Worm (Caenorhabditis elegans) whole organism, late embryonic: ENCODE data around the gene lin-8.
A peak's percentile ranks its signal among the peaks of the same experiment; 100 is the strongest.

Source experiments
- C08G9.2 ChIP-seq: sonication (generic microtip); optimal IDR thresholded peaks from 2 replicates; lab custom pipeline; 2016; ENCODE audit warnings: mild to moderate bottlenecking, missing genetic modification characterization, moderate library complexity, missing compliant biosample characterization
- C38D4.7 ChIP-seq: fragments of 200-800 bp; sonication (Bioruptor generic); optimal IDR thresholded peaks from 2 replicates; lab custom pipeline; 2018; ENCODE audit warnings: mild to moderate bottlenecking, missing genetic modification characterization, moderate library complexity, missing compliant biosample characterization
- F13H6.1 ChIP-seq: sonication (generic microtip); optimal IDR thresholded peaks from 2 replicates; lab custom pipeline; 2016; ENCODE audit warnings: missing genetic modification characterization, missing compliant biosample characterization
- K09A11.1 ChIP-seq: sonication (generic microtip); optimal IDR thresholded peaks from 2 replicates; lab custom pipeline; 2017; ENCODE audit warnings: antibody characterized with exemption, mild to moderate bottlenecking, missing genetic modification characterization, missing compliant biosample characterization; ENCODE audit not compliant: insufficient read depth
- T23F11.4 ChIP-seq: fragments of 200-800 bp; sonication (Bioruptor generic); optimal IDR thresholded peaks from 2 replicates; lab custom pipeline; 2018; ENCODE audit warnings: mild to moderate bottlenecking, missing genetic modification characterization, missing compliant biosample characterization
- ceh-14 ChIP-seq: sonication (generic microtip); optimal IDR thresholded peaks from 2 replicates; lab custom pipeline; 2016; ENCODE audit warnings: missing genotype, missing genetic modification characterization, missing compliant biosample characterization
- ceh-18 ChIP-seq: sonication (generic microtip); optimal IDR thresholded peaks from 2 replicates; lab custom pipeline; 2016; ENCODE audit warnings: missing genetic modification characterization, missing compliant biosample characterization
- ceh-19 ChIP-seq: fragments of 200-800 bp; sonication (Bioruptor generic); optimal IDR thresholded peaks from 2 replicates; lab custom pipeline; 2018; ENCODE audit warnings: mild to moderate bottlenecking, missing genetic modification characterization, missing compliant biosample characterization
- ceh-2 ChIP-seq: sonication (generic microtip); optimal IDR thresholded peaks from 2 replicates; lab custom pipeline; 2016; ENCODE audit warnings: missing genotype, missing genetic modification characterization, missing compliant biosample characterization
- ceh-22 ChIP-seq: sonication (generic microtip); optimal IDR thresholded peaks from 2 replicates; lab custom pipeline; 2017; ENCODE audit warnings: missing biosample characterization, missing genetic modification characterization
- ceh-24 ChIP-seq: sonication (generic microtip); optimal IDR thresholded peaks from 2 replicates; lab custom pipeline; 2016; ENCODE audit warnings: mild to moderate bottlenecking, missing genetic modification characterization, missing compliant biosample characterization
- ceh-30 ChIP-seq: fragments of 150-350 bp; optimal IDR thresholded peaks from 2 replicates; lab custom pipeline; 2014; ENCODE audit warnings: missing biosample characterization, missing genetic modification characterization
- ceh-34 ChIP-seq: sonication (generic microtip); optimal IDR thresholded peaks from 2 replicates; lab custom pipeline; 2016; ENCODE audit warnings: mild to moderate bottlenecking, missing genetic modification characterization, missing compliant biosample characterization
- ceh-45 ChIP-seq: fragments of 200-800 bp; sonication (Bioruptor generic); IDR thresholded peaks from 2 replicates; pipeline ENCODE4 v1.3.6; 2022; ENCODE audit warnings: missing genetic modification reagents, missing genetic modification characterization, missing compliant biosample characterization
- ceh-48 ChIP-seq: sonication (generic microtip); optimal IDR thresholded peaks from 2 replicates; lab custom pipeline; 2016; ENCODE audit warnings: missing genetic modification characterization, inconsistent platforms, missing compliant biosample characterization
- ceh-9 ChIP-seq: sonication (generic microtip); optimal IDR thresholded peaks from 2 replicates; lab custom pipeline; 2016; ENCODE audit warnings: mild to moderate bottlenecking, missing genetic modification characterization, inconsistent platforms, missing compliant biosample characterization
- che-1 ChIP-seq: sonication (generic microtip); optimal IDR thresholded peaks from 2 replicates; lab custom pipeline; 2016; ENCODE audit warnings: mild to moderate bottlenecking, missing genetic modification characterization, missing compliant biosample characterization
- dmd-4 ChIP-seq: sonication (generic microtip); optimal IDR thresholded peaks from 2 replicates; lab custom pipeline; 2016; ENCODE audit warnings: borderline replicate concordance, missing genetic modification characterization, missing compliant biosample characterization
- dve-1 ChIP-seq: sonication (generic microtip); optimal IDR thresholded peaks from 2 replicates; lab custom pipeline; 2017; ENCODE audit warnings: antibody characterized with exemption, mild to moderate bottlenecking, missing genetic modification characterization, missing compliant biosample characterization
- elt-4 ChIP-seq: sonication (generic microtip); optimal IDR thresholded peaks from 2 replicates; lab custom pipeline; 2016; ENCODE audit warnings: missing genetic modification characterization, missing compliant biosample characterization
- ets-4 ChIP-seq: sonication (generic microtip); optimal IDR thresholded peaks from 2 replicates; lab custom pipeline; 2016; ENCODE audit warnings: missing genetic modification characterization, missing compliant biosample characterization
- eyg-1 ChIP-seq: sonication (generic microtip); optimal IDR thresholded peaks from 2 replicates; lab custom pipeline; 2016; ENCODE audit warnings: missing genotype, missing genetic modification characterization, missing compliant biosample characterization
- fax-1 ChIP-seq: sonication (generic microtip); optimal IDR thresholded peaks from 2 replicates; lab custom pipeline; 2016; ENCODE audit warnings: missing genotype, missing genetic modification characterization, missing compliant biosample characterization
- fkh-6 ChIP-seq: sonication (generic microtip); optimal IDR thresholded peaks from 2 replicates; lab custom pipeline; 2016; ENCODE audit warnings: missing genetic modification characterization, missing compliant biosample characterization
- gmeb-2 ChIP-seq: sonication (generic microtip); optimal IDR thresholded peaks from 2 replicates; lab custom pipeline; 2016; ENCODE audit warnings: missing genetic modification characterization, inconsistent platforms, missing compliant biosample characterization
- hlh-13 ChIP-seq: fragments of 200-800 bp; sonication (Bioruptor generic); optimal IDR thresholded peaks from 2 replicates; lab custom pipeline; 2018; ENCODE audit warnings: mild to moderate bottlenecking, missing genetic modification characterization, missing compliant biosample characterization
- hlh-15 ChIP-seq: sonication (generic microtip); optimal IDR thresholded peaks from 2 replicates; lab custom pipeline; 2016; ENCODE audit warnings: missing genetic modification characterization, missing compliant biosample characterization
- hlh-6 ChIP-seq: sonication (generic microtip); optimal IDR thresholded peaks from 2 replicates; lab custom pipeline; 2016; ENCODE audit warnings: missing genotype, missing genetic modification characterization, missing compliant biosample characterization
- hlh-8 ChIP-seq: sonication (generic microtip); optimal IDR thresholded peaks from 2 replicates; lab custom pipeline; 2016; ENCODE audit warnings: missing genotype, missing genetic modification characterization, missing compliant biosample characterization
- lin-11 ChIP-seq: fragments of 200-800 bp; sonication (Bioruptor generic); optimal IDR thresholded peaks from 2 replicates; lab custom pipeline; 2018; ENCODE audit warnings: mild to moderate bottlenecking, missing genetic modification characterization, missing compliant biosample characterization
- madf-2 ChIP-seq: sonication (generic microtip); optimal IDR thresholded peaks from 2 replicates; lab custom pipeline; 2017; ENCODE audit warnings: missing genetic modification characterization, missing compliant biosample characterization
- mec-3 ChIP-seq: sonication (generic microtip); optimal IDR thresholded peaks from 2 replicates; lab custom pipeline; 2016; ENCODE audit warnings: borderline replicate concordance, missing genetic modification characterization, missing compliant biosample characterization
- nfya-1 ChIP-seq: sonication (generic microtip); optimal IDR thresholded peaks from 2 replicates; lab custom pipeline; 2017; ENCODE audit warnings: missing genetic modification characterization, mild to moderate bottlenecking, missing compliant biosample characterization, antibody characterized with exemption, moderate library complexity
- nhr-11 ChIP-seq: fragments of 150-350 bp; optimal IDR thresholded peaks from 2 replicates; lab custom pipeline; 2014; ENCODE audit warnings: missing biosample characterization, missing genetic modification characterization
- nhr-232 ChIP-seq: sonication (generic microtip); optimal IDR thresholded peaks from 2 replicates; lab custom pipeline; 2016; ENCODE audit warnings: missing genetic modification characterization, missing compliant biosample characterization
- npax-4 ChIP-seq: sonication (generic microtip); optimal IDR thresholded peaks from 2 replicates; lab custom pipeline; 2016; ENCODE audit warnings: missing genetic modification characterization, missing compliant biosample characterization
- odd-2 ChIP-seq: sonication (generic microtip); optimal IDR thresholded peaks from 2 replicates; lab custom pipeline; 2017; ENCODE audit warnings: antibody characterized with exemption, mild to moderate bottlenecking, missing genetic modification characterization, missing compliant biosample characterization
- pag-3 ChIP-seq: sonication (generic microtip); optimal IDR thresholded peaks from 2 replicates; lab custom pipeline; 2016; ENCODE audit warnings: missing compliant biosample characterization, missing genetic modification characterization, borderline replicate concordance
- pha-4 ChIP-seq: fragments of 150-350 bp; optimal IDR thresholded peaks from 2 replicates; lab custom pipeline; 2018; ENCODE audit warnings: missing biosample characterization, missing genetic modification reagents, missing genetic modification characterization
- pros-1 ChIP-seq: fragments of 150-350 bp; optimal IDR thresholded peaks from 2 replicates; lab custom pipeline; 2014; ENCODE audit warnings: missing biosample characterization, missing genetic modification reagents, missing genetic modification characterization
- sdc-2 ChIP-seq: sonication (generic microtip); optimal IDR thresholded peaks from 2 replicates; lab custom pipeline; 2016; ENCODE audit warnings: missing genotype, missing genetic modification characterization, missing compliant biosample characterization
- sox-2 ChIP-seq: fragments of 200-800 bp; sonication (Bioruptor generic); IDR thresholded peaks from 2 replicates; pipeline ENCODE4 v1.3.6; 2022; ENCODE audit warnings: missing genetic modification reagents, missing genetic modification characterization, missing compliant biosample characterization
- sox-4 ChIP-seq: sonication (generic microtip); optimal IDR thresholded peaks from 2 replicates; lab custom pipeline; 2017; ENCODE audit warnings: mild to moderate bottlenecking, missing genetic modification characterization, inconsistent platforms, missing compliant biosample characterization
- syd-9 ChIP-seq: sonication (generic microtip); optimal IDR thresholded peaks from 2 replicates; lab custom pipeline; 2016; ENCODE audit warnings: mild to moderate bottlenecking, missing genetic modification characterization, moderate library complexity, missing compliant biosample characterization
- tbx-2 ChIP-seq: sonication (generic microtip); optimal IDR thresholded peaks from 2 replicates; lab custom pipeline; 2016; ENCODE audit warnings: missing genetic modification characterization, missing compliant biosample characterization
- tbx-7 ChIP-seq: sonication (generic microtip); optimal IDR thresholded peaks from 2 replicates; lab custom pipeline; 2016; ENCODE audit warnings: missing genotype, missing genetic modification characterization, missing compliant biosample characterization
- ttx-3 ChIP-seq: sonication (generic microtip); optimal IDR thresholded peaks from 2 replicates; lab custom pipeline; 2016; ENCODE audit warnings: missing genetic modification reagents, missing genetic modification characterization, missing compliant biosample characterization
- unc-3 ChIP-seq, 2 experiments: fragments of 200-800 bp in 1 of 2; sonication (Bioruptor generic) in 1 of 2; sonication (generic microtip) in 1 of 2; conservative IDR thresholded peaks in 1 of 2; optimal IDR thresholded peaks in 1 of 2; 2 replicates each; pipeline versions ENCODE4 v1.3.6 to Lab custom; 2016 to 2022; ENCODE audit warnings: missing compliant biosample characterization in 2 of 2, missing genetic modification characterization in 2 of 2, missing genetic modification reagents in 1 of 2
- unc-42 ChIP-seq: sonication (generic microtip); optimal IDR thresholded peaks from 2 replicates; lab custom pipeline; 2016; ENCODE audit warnings: missing genotype, missing genetic modification characterization, missing compliant biosample characterization
- unc-55 ChIP-seq: sonication (generic microtip); optimal IDR thresholded peaks from 2 replicates; lab custom pipeline; 2017; ENCODE audit warnings: missing biosample characterization, missing genetic modification reagents, missing genetic modification characterization
- unc-86 ChIP-seq: sonication (generic microtip); optimal IDR thresholded peaks from 2 replicates; lab custom pipeline; 2016; ENCODE audit warnings: missing genetic modification characterization, missing compliant biosample characterization
- zip-5 ChIP-seq: sonication (generic microtip); optimal IDR thresholded peaks from 2 replicates; lab custom pipeline; 2016; ENCODE audit warnings: missing genetic modification characterization, missing compliant biosample characterization
- ztf-16 ChIP-seq: sonication (generic microtip); optimal IDR thresholded peaks from 2 replicates; lab custom pipeline; 2017; ENCODE audit warnings: missing genetic modification characterization, missing compliant biosample characterization

The lin-8 gene

ce11 chrII:3076915-3077314 lies 20.3 kb downstream of the lin-8 start, which contains the start of gene Y25C1A.8:
Gene Y25C1A.8, minus strand, starts transcription at chrII:3076959.
- no peak for TF ChIP-seq syd-9 (tag; lab: Kevin White, UChicago)
- TF ChIP-seq T23F11.4 (GFP tag; lab: Kevin White, UChicago): peak; percentile 41
- TF ChIP-seq unc-55 (GFP tag; lab: Kevin White, UChicago): peak; percentile 71
- TF ChIP-seq ceh-14 (tag; lab: Kevin White, UChicago): peak; percentile 38
- TF ChIP-seq sox-2 (GFP tag; lab: Robert Waterston, UW): no peak
- TF ChIP-seq nfya-1 (tag; lab: Kevin White, UChicago): peak; percentile 94
- TF ChIP-seq ets-4 (tag; lab: Kevin White, UChicago): no peak
- no peak for TF ChIP-seq fax-1
- TF ChIP-seq hlh-13: no peak
- TF ChIP-seq tbx-2: peak; percentile 63
- no peak for TF ChIP-seq F13H6.1
- TF ChIP-seq unc-86 (tag; lab: Kevin White, UChicago): peak; percentile 15
- TF ChIP-seq odd-2 (tag; lab: Kevin White, UChicago): no peak
- TF ChIP-seq sox-4 (tag; lab: Kevin White, UChicago): peak; percentile 53
- TF ChIP-seq C38D4.7 (GFP tag; lab: Kevin White, UChicago): peak; percentile 20
- TF ChIP-seq gmeb-2 (tag; lab: Kevin White, UChicago): no peak
- TF ChIP-seq fkh-6 (tag; lab: Kevin White, UChicago): no peak
- no peak for TF ChIP-seq nhr-232 (tag; lab: Kevin White, UChicago)
- TF ChIP-seq K09A11.1 (tag; lab: Kevin White, UChicago): no peak
- peak; percentile 34 for TF ChIP-seq ceh-2 (tag; lab: Kevin White, UChicago)
- TF ChIP-seq ceh-45 (GFP tag; lab: Robert Waterston, UW): no peak
- no peak for TF ChIP-seq lin-11 (tag; lab: Kevin White, UChicago)
- no peak for TF ChIP-seq ceh-22 (tag; lab: Kevin White, UChicago)
- TF ChIP-seq C08G9.2 (tag; lab: Kevin White, UChicago): peak; percentile 35
- no peak for TF ChIP-seq nhr-11 (tag; lab: Kevin White, UChicago)
- no peak for TF ChIP-seq dmd-4 (tag; lab: Kevin White, UChicago)
- TF ChIP-seq hlh-15 (tag; lab: Kevin White, UChicago): no peak
- TF ChIP-seq madf-2 (tag; lab: Kevin White, UChicago): no peak
- TF ChIP-seq unc-42 (tag; lab: Kevin White, UChicago): peak; percentile 80
- TF ChIP-seq eyg-1 (tag; lab: Kevin White, UChicago): no peak
- peak; percentile 49 for TF ChIP-seq ceh-18 (tag; lab: Kevin White, UChicago)
- TF ChIP-seq tbx-7: no peak
- TF ChIP-seq hlh-8 (tag; lab: Kevin White, UChicago): no peak
- no peak for TF ChIP-seq dve-1 (tag; lab: Kevin White, UChicago)
- TF ChIP-seq ceh-30 (tag; lab: Kevin White, UChicago): no peak
- no peak for TF ChIP-seq npax-4 (tag; lab: Kevin White, UChicago)
- no peak for TF ChIP-seq ttx-3 (tag; lab: Kevin White, UChicago)
- no peak for TF ChIP-seq pag-3 (tag; lab: Kevin White, UChicago)
- TF ChIP-seq sdc-2 (tag; lab: Kevin White, UChicago): no peak
- TF ChIP-seq ceh-48 (tag; lab: Kevin White, UChicago): no peak
- no peak for TF ChIP-seq ztf-16 (tag; lab: Kevin White, UChicago)
- TF ChIP-seq pros-1: no peak
- no peak for TF ChIP-seq ceh-24 (tag; lab: Kevin White, UChicago)
- TF ChIP-seq ceh-9 (tag; lab: Kevin White, UChicago): no peak
- peak; percentile 42 for TF ChIP-seq ceh-19 (GFP tag; lab: Kevin White, UChicago)
- peak; percentile 52; the same call in 1 of the 2 replicates for TF ChIP-seq unc-3 (GFP tag; conservative IDR thresholded peaks at IDR 0.05; lab: Robert Waterston, UW)
- TF ChIP-seq unc-3 (tag; optimal IDR thresholded peaks at IDR 0.05; lab: Kevin White, UChicago): peak; percentile 38
- no peak for TF ChIP-seq hlh-6
- no peak for TF ChIP-seq zip-5
- TF ChIP-seq ceh-34 (tag; lab: Kevin White, UChicago): peak; percentile 93
- no peak for TF ChIP-seq elt-4 (tag; lab: Kevin White, UChicago)
- TF ChIP-seq che-1 (tag; lab: Kevin White, UChicago): peak; percentile 15
- no peak for TF ChIP-seq pha-4 (tag; lab: Kevin White, UChicago)
- no peak for TF ChIP-seq mec-3
